Worm (Caenorhabditis elegans) whole organism, late embryonic: ENCODE data around the gene scl-8.

Experiments used
- C08G9.2 ChIP-seq: sonication (generic microtip); optimal IDR thresholded peaks from 2 replicates; lab custom pipeline; 2016; ENCODE audit warnings: mild to moderate bottlenecking, missing genetic modification characterization, moderate library complexity, missing compliant biosample characterization
- C38D4.7 ChIP-seq: fragments of 200-800 bp; sonication (Bioruptor generic); optimal IDR thresholded peaks from 2 replicates; lab custom pipeline; 2018; ENCODE audit warnings: mild to moderate bottlenecking, missing genetic modification characterization, moderate library complexity, missing compliant biosample characterization
- F13H6.1 ChIP-seq: sonication (generic microtip); optimal IDR thresholded peaks from 2 replicates; lab custom pipeline; 2016; ENCODE audit warnings: missing genetic modification characterization, missing compliant biosample characterization
- Y22D7AL.16 ChIP-seq: sonication (generic microtip); optimal IDR thresholded peaks from 2 replicates; lab custom pipeline; 2016; ENCODE audit warnings: missing genetic modification characterization, missing compliant biosample characterization
- ama-1 ChIP-seq: fragments of 150-350 bp; optimal IDR thresholded peaks from 2 replicates; lab custom pipeline; 2014
- ceh-2 ChIP-seq: sonication (generic microtip); optimal IDR thresholded peaks from 2 replicates; lab custom pipeline; 2016; ENCODE audit warnings: missing genotype, missing genetic modification characterization, missing compliant biosample characterization
- ceh-22 ChIP-seq: sonication (generic microtip); optimal IDR thresholded peaks from 2 replicates; lab custom pipeline; 2017; ENCODE audit warnings: missing biosample characterization, missing genetic modification characterization
- ceh-24 ChIP-seq: sonication (generic microtip); optimal IDR thresholded peaks from 2 replicates; lab custom pipeline; 2016; ENCODE audit warnings: mild to moderate bottlenecking, missing genetic modification characterization, missing compliant biosample characterization
- ceh-31 ChIP-seq: sonication (generic microtip); optimal IDR thresholded peaks from 2 replicates; lab custom pipeline; 2016; ENCODE audit warnings: missing genetic modification characterization, missing compliant biosample characterization
- ceh-34 ChIP-seq: sonication (generic microtip); optimal IDR thresholded peaks from 2 replicates; lab custom pipeline; 2016; ENCODE audit warnings: mild to moderate bottlenecking, missing genetic modification characterization, missing compliant biosample characterization
- ceh-48 ChIP-seq: sonication (generic microtip); optimal IDR thresholded peaks from 2 replicates; lab custom pipeline; 2016; ENCODE audit warnings: missing genetic modification characterization, inconsistent platforms, missing compliant biosample characterization
- ceh-6 ChIP-seq: fragments of 200-800 bp; sonication (Bioruptor generic); optimal IDR thresholded peaks from 2 replicates; lab custom pipeline; 2018; ENCODE audit warnings: mild to moderate bottlenecking, missing genetic modification characterization, missing compliant biosample characterization
- ceh-9 ChIP-seq: sonication (generic microtip); optimal IDR thresholded peaks from 2 replicates; lab custom pipeline; 2016; ENCODE audit warnings: mild to moderate bottlenecking, missing genetic modification characterization, inconsistent platforms, missing compliant biosample characterization
- che-1 ChIP-seq: sonication (generic microtip); optimal IDR thresholded peaks from 2 replicates; lab custom pipeline; 2016; ENCODE audit warnings: mild to moderate bottlenecking, missing genetic modification characterization, missing compliant biosample characterization
- dmd-4 ChIP-seq: sonication (generic microtip); optimal IDR thresholded peaks from 2 replicates; lab custom pipeline; 2016; ENCODE audit warnings: borderline replicate concordance, missing genetic modification characterization, missing compliant biosample characterization
- dve-1 ChIP-seq: sonication (generic microtip); optimal IDR thresholded peaks from 2 replicates; lab custom pipeline; 2017; ENCODE audit warnings: antibody characterized with exemption, mild to moderate bottlenecking, missing genetic modification characterization, missing compliant biosample characterization
- elt-4 ChIP-seq: sonication (generic microtip); optimal IDR thresholded peaks from 2 replicates; lab custom pipeline; 2016; ENCODE audit warnings: missing genetic modification characterization, missing compliant biosample characterization
- fkh-10 ChIP-seq: fragments of 150-350 bp; optimal IDR thresholded peaks from 2 replicates; lab custom pipeline; 2014; ENCODE audit warnings: missing biosample characterization, missing genetic modification reagents, missing genetic modification characterization
- gmeb-2 ChIP-seq: sonication (generic microtip); optimal IDR thresholded peaks from 2 replicates; lab custom pipeline; 2016; ENCODE audit warnings: missing genetic modification characterization, inconsistent platforms, missing compliant biosample characterization
- hlh-15 ChIP-seq: sonication (generic microtip); optimal IDR thresholded peaks from 2 replicates; lab custom pipeline; 2016; ENCODE audit warnings: missing genetic modification characterization, missing compliant biosample characterization
- hlh-30 ChIP-seq: sonication (generic microtip); optimal IDR thresholded peaks from 2 replicates; lab custom pipeline; 2017; ENCODE audit warnings: antibody characterized with exemption, missing genetic modification characterization, missing compliant biosample characterization; ENCODE audit not compliant: insufficient read depth
- hlh-8 ChIP-seq: sonication (generic microtip); optimal IDR thresholded peaks from 2 replicates; lab custom pipeline; 2016; ENCODE audit warnings: missing genotype, missing genetic modification characterization, missing compliant biosample characterization
- nhr-11 ChIP-seq: fragments of 150-350 bp; optimal IDR thresholded peaks from 2 replicates; lab custom pipeline; 2014; ENCODE audit warnings: missing biosample characterization, missing genetic modification characterization
- nhr-232 ChIP-seq: sonication (generic microtip); optimal IDR thresholded peaks from 2 replicates; lab custom pipeline; 2016; ENCODE audit warnings: missing genetic modification characterization, missing compliant biosample characterization
- pha-4 ChIP-seq: fragments of 150-350 bp; optimal IDR thresholded peaks from 2 replicates; lab custom pipeline; 2018; ENCODE audit warnings: missing biosample characterization, missing genetic modification reagents, missing genetic modification characterization
- pqm-1 ChIP-seq: sonication (generic microtip); optimal IDR thresholded peaks from 2 replicates; lab custom pipeline; 2016; ENCODE audit warnings: missing genetic modification characterization, missing compliant biosample characterization
- ref-2 ChIP-seq: sonication (generic microtip); optimal IDR thresholded peaks from 2 replicates; lab custom pipeline; 2016; ENCODE audit warnings: missing genetic modification characterization, missing compliant biosample characterization
- rnt-1 ChIP-seq: sonication (generic microtip); optimal IDR thresholded peaks from 2 replicates; lab custom pipeline; 2016; ENCODE audit warnings: missing genetic modification characterization, missing compliant biosample characterization
- sox-2 ChIP-seq: fragments of 200-800 bp; sonication (Bioruptor generic); IDR thresholded peaks from 2 replicates; pipeline ENCODE4 v1.3.6; 2022; ENCODE audit warnings: missing genetic modification reagents, missing genetic modification characterization, missing compliant biosample characterization
- tbx-2 ChIP-seq: sonication (generic microtip); optimal IDR thresholded peaks from 2 replicates; lab custom pipeline; 2016; ENCODE audit warnings: missing genetic modification characterization, missing compliant biosample characterization
- ttx-3 ChIP-seq: sonication (generic microtip); optimal IDR thresholded peaks from 2 replicates; lab custom pipeline; 2016; ENCODE audit warnings: missing genetic modification reagents, missing genetic modification characterization, missing compliant biosample characterization
- unc-55 ChIP-seq: sonication (generic microtip); optimal IDR thresholded peaks from 2 replicates; lab custom pipeline; 2017; ENCODE audit warnings: missing biosample characterization, missing genetic modification reagents, missing genetic modification characterization
- unc-86 ChIP-seq: sonication (generic microtip); optimal IDR thresholded peaks from 2 replicates; lab custom pipeline; 2016; ENCODE audit warnings: missing genetic modification characterization, missing compliant biosample characterization
- ztf-16 ChIP-seq: sonication (generic microtip); optimal IDR thresholded peaks from 2 replicates; lab custom pipeline; 2017; ENCODE audit warnings: missing genetic modification characterization, missing compliant biosample characterization

scl-8 gene

ce11 chrIV:13067200-13067599 lies 4.3 kb upstream of the scl-8 start, which contains the start of gene col-131:
TSS of gene col-131 (minus strand) at chrIV:13067300.
- no peak for TF ChIP-seq C38D4.7 (GFP tag; lab: Kevin White, UChicago)
- TF ChIP-seq ceh-6 (GFP tag; lab: Kevin White, UChicago) = no peak
- TF ChIP-seq tbx-2 = no peak
- TF ChIP-seq ceh-31 (tag; lab: Kevin White, UChicago) = no peak
- TF ChIP-seq gmeb-2 = no peak
- no peak for TF ChIP-seq hlh-8 (tag; lab: Kevin White, UChicago)
- no peak for TF ChIP-seq hlh-30 (tag; lab: Kevin White, UChicago)
- no peak for TF ChIP-seq pqm-1
- TF ChIP-seq ttx-3 (tag; lab: Kevin White, UChicago) = no peak
- no peak for TF ChIP-seq C08G9.2 (tag; lab: Kevin White, UChicago)
- no peak for TF ChIP-seq unc-55 (GFP tag; lab: Kevin White, UChicago)
- TF ChIP-seq unc-86 = no peak
- no peak for TF ChIP-seq F13H6.1 (tag; lab: Kevin White, UChicago)
- no peak for TF ChIP-seq che-1 (tag; lab: Kevin White, UChicago)
- TF ChIP-seq ztf-16 = no peak
- TF ChIP-seq, all 69 proteins: peak for 0

- TF ChIP-seq ceh-9 (tag; lab: Kevin White, UChicago) = no peak
- TF ChIP-seq ceh-24 (tag; lab: Kevin White, UChicago) = no peak
- TF ChIP-seq che-1 (tag; lab: Kevin White, UChicago) = no peak
- no peak for TF ChIP-seq ttx-3 (tag; lab: Kevin White, UChicago)
- no peak for TF ChIP-seq unc-55 (GFP tag; lab: Kevin White, UChicago)
- TF ChIP-seq fkh-10 (GFP tag; lab: Kevin White, UChicago) = no peak
- TF ChIP-seq elt-4 (tag; lab: Kevin White, UChicago) = no peak
- no peak for TF ChIP-seq tbx-2
- TF ChIP-seq dmd-4 (tag; lab: Kevin White, UChicago) = no peak
- no peak for TF ChIP-seq ceh-34 (tag; lab: Kevin White, UChicago)
- TF ChIP-seq hlh-30 (tag; lab: Kevin White, UChicago) = no peak
These were observed 3.1 kb upstream of the scl-8 start, which contains the start of gene scl-6 for ce11 chrIV:13068451-13068850. TSS of gene scl-6 (plus strand) at chrIV:13068751.

ce11 chrIV:13070142-13070541 lies 1.4 kb upstream of the scl-8 start, which contains the start of gene scl-7:
TSS of gene scl-7 (plus strand) at chrIV:13070442.
- TF ChIP-seq hlh-15 (no peak), gmeb-2 (no peak), Y22D7AL.16 (tag; lab: Kevin White, UChicago) (no peak), ceh-2 (tag; lab: Kevin White, UChicago) (no peak), ttx-3 (tag; lab: Kevin White, UChicago) (no peak), hlh-30 (tag; lab: Kevin White, UChicago) (no peak), ref-2 (no peak)

- TF ChIP-seq pha-4 = no peak
- no peak for TF ChIP-seq pqm-1
- TF ChIP-seq ama-1 (lab: Kevin White, UChicago) = no peak
- no peak for TF ChIP-seq dve-1
- TF ChIP-seq ceh-48 = no peak
- TF ChIP-seq gmeb-2 = no peak
- TF ChIP-seq dmd-4 (tag; lab: Kevin White, UChicago) = no peak
- TF ChIP-seq ceh-22 (tag; lab: Kevin White, UChicago) = no peak
- no peak for TF ChIP-seq che-1 (tag; lab: Kevin White, UChicago)
- TF ChIP-seq rnt-1 (tag; lab: Kevin White, UChicago) = no peak
- TF ChIP-seq sox-2 (GFP tag; lab: Robert Waterston, UW) = no peak
- TF ChIP-seq ztf-16 = no peak
- no peak for TF ChIP-seq ceh-34 (tag; lab: Kevin White, UChicago)
- TF ChIP-seq nhr-11 = no peak
- no peak for TF ChIP-seq nhr-232 (tag; lab: Kevin White, UChicago)
- TF ChIP-seq unc-86 = no peak
These were observed 4.2 kb downstream of the scl-8 start for ce11 chrIV:13075625-13076252.
